Fruit fly (Drosophila melanogaster): ENCODE results near the gene Pdp1.

dm6 chr3L:7783383-7783782 is 83.8 kb downstream of the Pdp1 start:
- TF ChIP-seq bab1 (GFP tag; optimal IDR thresholded peaks at IDR 0.05) (peak; percentile 83), CG33017 (tag; optimal IDR thresholded peaks at IDR 0.05) (peak; percentile 47), kay (GFP tag; ENCODE audit: borderline replicate concordance) (no peak), ovo (GFP tag; optimal IDR thresholded peaks at IDR 0.05) (no peak), CG7045 (GFP tag; optimal IDR thresholded peaks at IDR 0.05) (peak; percentile 31), Mnt (GFP tag; optimal IDR thresholded peaks at IDR 0.05) (no peak), tj (GFP tag; optimal IDR thresholded peaks at IDR 0.05) (peak; percentile 36)

Measured in whole organism, adult.